Worm (Caenorhabditis elegans): ENCODE measurements around the gene T05H4.11.

T05H4.11 gene

DNA sequence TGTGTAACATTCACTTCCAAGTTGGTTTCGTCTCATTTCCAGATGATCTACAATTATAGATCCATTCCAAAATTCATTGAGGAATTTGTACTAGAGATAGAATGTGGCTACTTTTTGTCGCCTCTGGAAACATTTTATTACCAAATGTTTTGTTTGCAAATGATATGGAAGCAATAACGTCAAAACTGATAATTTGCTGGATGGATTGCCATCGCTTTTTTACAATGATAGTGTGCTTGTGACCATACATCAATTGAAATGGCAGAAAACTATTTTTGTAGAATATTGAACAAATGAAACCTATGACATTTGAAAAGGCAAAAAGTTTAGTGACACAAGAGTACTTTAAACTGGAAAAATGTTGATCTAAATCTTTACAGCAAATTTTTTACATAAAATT, 11.6 kb downstream of the T05H4.11 start (continued):
- no peak for TF ChIP-seq lir-3 (tag; optimal IDR thresholded peaks at IDR 0.05)
- TF ChIP-seq php-3 (GFP tag; IDR thresholded peaks at IDR 0.05) = 0 out of 2 replicates have a peak, but pooled peaks have one; percentile 42

DNA sequence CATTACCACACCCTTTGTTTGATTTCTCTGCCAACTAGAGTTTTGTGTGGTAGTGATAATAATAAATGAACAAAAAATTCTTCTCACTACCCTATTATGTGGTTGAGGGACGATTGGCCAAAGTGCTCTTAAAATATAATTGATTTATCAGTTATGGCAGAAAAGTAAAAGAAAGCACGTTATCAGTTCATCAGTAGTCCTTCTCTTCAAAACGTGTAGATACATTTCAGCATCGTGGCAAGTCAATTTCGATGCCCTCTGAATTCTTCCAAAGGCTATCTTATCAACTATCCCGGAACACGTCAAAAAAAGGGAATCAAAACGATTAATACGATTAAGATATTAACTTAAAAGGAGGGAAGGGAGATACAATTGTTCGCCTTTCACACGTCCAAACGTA, 13.0 kb downstream of the T05H4.11 start:
- TF ChIP-seq nhr-28 (tag; optimal IDR thresholded peaks at IDR 0.05) = peak; percentile 87
- TF ChIP-seq mdl-1 (tag; optimal IDR thresholded peaks at IDR 0.05) = peak in 1 of 2 experiments; percentile 46
- no peak for TF ChIP-seq lin-39 (tag; optimal IDR thresholded peaks at IDR 0.05)
- no peak for TF ChIP-seq ZK337.2 (GFP tag; IDR thresholded peaks at IDR 0.05)
- TF ChIP-seq nhr-6 (tag; optimal IDR thresholded peaks at IDR 0.05) = no peak
- peak; percentile 97 for TF ChIP-seq pqm-1 (tag; optimal IDR thresholded peaks at IDR 0.05)
- TF ChIP-seq pha-4 (GFP tag; IDR thresholded peaks at IDR 0.05) = no peak
- no peak for TF ChIP-seq pha-4 (tag; optimal IDR thresholded peaks at IDR 0.05)
- TF ChIP-seq nhr-48 (tag; optimal IDR thresholded peaks at IDR 0.05) = peak; percentile 71
- TF ChIP-seq tra-1 (GFP tag; IDR thresholded peaks at IDR 0.05) = peak; percentile 80; the same call in 1 of the 2 replicates
- peak; percentile 57 for TF ChIP-seq mxl-3 (GFP tag; optimal IDR thresholded peaks at IDR 0.05)
- TF ChIP-seq dve-1 (tag; optimal IDR thresholded peaks at IDR 0.05; ENCODE audit: insufficient read depth) = peak; percentile 86
- TF ChIP-seq mep-1 (tag; optimal IDR thresholded peaks at IDR 0.05) = peak; percentile 30
- TF ChIP-seq ztf-7 (tag; optimal IDR thresholded peaks at IDR 0.05) = no peak
- peak; percentile 85 for TF ChIP-seq hlh-11 (tag; optimal IDR thresholded peaks at IDR 0.05)
- no peak for TF ChIP-seq mxl-2 (GFP tag; conservative IDR thresholded peaks at IDR 0.05)
- no peak for TF ChIP-seq dmd-9 (GFP tag; IDR thresholded peaks at IDR 0.05)
- peak in 1 of 2 experiments; percentile 41 for TF ChIP-seq daf-16 (GFP tag; optimal IDR thresholded peaks at IDR 0.05)
- peak; percentile 52 for TF ChIP-seq daf-16 (tag; optimal IDR thresholded peaks at IDR 0.05)
- TF ChIP-seq lir-3 (tag; optimal IDR thresholded peaks at IDR 0.05) = no peak
- TF ChIP-seq lin-1 (GFP tag; IDR thresholded peaks at IDR 0.05) = peak; percentile 78
- TF ChIP-seq ceh-20 (GFP tag; IDR thresholded peaks at IDR 0.05) = no peak
- TF ChIP-seq dmd-6 (GFP tag; IDR thresholded peaks at IDR 0.05) = peak; percentile 90
- TF ChIP-seq daf-8 (GFP tag; IDR thresholded peaks at IDR 0.05) = no peak
- TF ChIP-seq php-3 (GFP tag; IDR thresholded peaks at IDR 0.05) = peak; percentile 70; the same call in 1 of the 2 replicates
- no peak for TF ChIP-seq nhr-25 (tag; optimal IDR thresholded peaks at IDR 0.05; ENCODE audit: borderline replicate concordance, insufficient read depth)
- TF ChIP-seq T20F7.1 (GFP tag; optimal IDR thresholded peaks at IDR 0.05) = peak; percentile 35
- TF ChIP-seq nhr-102 (tag; optimal IDR thresholded peaks at IDR 0.05) = peak; percentile 72
- TF ChIP-seq F44E2.7 (GFP tag; IDR thresholded peaks at IDR 0.05) = no peak

DNA sequence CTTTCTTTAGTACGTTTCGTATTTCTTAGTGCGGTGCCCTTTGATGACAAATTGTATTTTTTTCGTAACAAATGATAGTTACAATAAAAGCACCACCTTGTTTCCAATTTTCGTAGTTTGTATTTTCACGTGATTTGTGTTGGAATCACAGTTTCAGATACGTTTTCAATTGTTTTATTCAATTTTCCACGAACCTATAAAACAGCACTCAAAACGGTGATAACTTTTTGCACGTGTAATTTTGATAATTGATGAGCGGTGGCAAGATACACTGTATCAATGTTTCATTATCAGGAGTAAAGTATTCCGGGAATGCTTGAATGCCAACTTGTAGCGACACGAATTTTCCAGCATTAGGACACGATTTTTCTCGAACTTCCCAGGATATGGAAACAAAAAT, 14.9 kb downstream of the T05H4.11 start:
- TF ChIP-seq lsy-2 (tag; optimal IDR thresholded peaks at IDR 0.05) (peak in 1 of 2 experiments; percentile 38), hlh-11 (tag; optimal IDR thresholded peaks at IDR 0.05) (peak; percentile 72), tra-1 (GFP tag; IDR thresholded peaks at IDR 0.05) (peak; percentile 67; the same call in 1 of the 2 replicates), nhr-48 (tag; optimal IDR thresholded peaks at IDR 0.05) (peak; percentile 37), php-3 (GFP tag; IDR thresholded peaks at IDR 0.05) (peak; percentile 99), nhr-111 (GFP tag; optimal IDR thresholded peaks at IDR 0.05) (no peak), mep-1 (tag; optimal IDR thresholded peaks at IDR 0.05) (peak; percentile 21), dmd-6 (GFP tag; IDR thresholded peaks at IDR 0.05) (peak; percentile 93), lin-1 (GFP tag; IDR thresholded peaks at IDR 0.05) (0 out of 2 replicates have a peak, but pooled peaks have one; percentile 11), mdl-1 (tag; optimal IDR thresholded peaks at IDR 0.05) (peak in 1 of 2 experiments; percentile 75), T20F7.1 (GFP tag; optimal IDR thresholded peaks at IDR 0.05) (peak; percentile 31), nhr-28 (tag; optimal IDR thresholded peaks at IDR 0.05) (peak; percentile 91), unc-62 (GFP tag; optimal IDR thresholded peaks at IDR 0.05 in 1 of 2) (peak in 1 of 2 experiments; percentile 25), unc-62 (tag; optimal IDR thresholded peaks at IDR 0.05) (no peak), dve-1 (tag; optimal IDR thresholded peaks at IDR 0.05; ENCODE audit: insufficient read depth) (peak; percentile 74), ceh-62 (tag; optimal IDR thresholded peaks at IDR 0.05) (no peak), dpl-1 (GFP tag; optimal IDR thresholded peaks at IDR 0.05) (no peak), jun-1 (tag; optimal IDR thresholded peaks at IDR 0.05) (no peak), pqm-1 (tag; optimal IDR thresholded peaks at IDR 0.05) (peak; percentile 84), hlh-30 (tag; optimal IDR thresholded peaks at IDR 0.05; ENCODE audit: insufficient read depth) (peak; percentile 50), nhr-102 (tag; optimal IDR thresholded peaks at IDR 0.05) (peak; percentile 31), ceh-20 (GFP tag; IDR thresholded peaks at IDR 0.05) (peak; percentile 68), lin-39 (tag; optimal IDR thresholded peaks at IDR 0.05) (no peak), mxl-2 (GFP tag; conservative IDR thresholded peaks at IDR 0.05) (no peak), daf-16 (GFP tag; optimal IDR thresholded peaks at IDR 0.05) (no peak), daf-16 (tag; optimal IDR thresholded peaks at IDR 0.05) (peak; percentile 34), nhr-76 (tag; optimal IDR thresholded peaks at IDR 0.05) (no peak), mxl-3 (GFP tag; optimal IDR thresholded peaks at IDR 0.05) (peak; percentile 17), nhr-25 (tag; optimal IDR thresholded peaks at IDR 0.05; ENCODE audit: borderline replicate concordance, insufficient read depth) (no peak), dmd-8 (GFP tag; IDR thresholded peaks at IDR 0.05) (no peak), egl-43 (GFP tag; IDR thresholded peaks at IDR 0.05) (no peak), nhr-77 (tag; optimal IDR thresholded peaks at IDR 0.05) (peak; percentile 54)

All from whole organism, L4 larva.